Worm (Caenorhabditis elegans): ENCODE measurements around the gene ZC395.4.

The ZC395.4 gene

DNA sequence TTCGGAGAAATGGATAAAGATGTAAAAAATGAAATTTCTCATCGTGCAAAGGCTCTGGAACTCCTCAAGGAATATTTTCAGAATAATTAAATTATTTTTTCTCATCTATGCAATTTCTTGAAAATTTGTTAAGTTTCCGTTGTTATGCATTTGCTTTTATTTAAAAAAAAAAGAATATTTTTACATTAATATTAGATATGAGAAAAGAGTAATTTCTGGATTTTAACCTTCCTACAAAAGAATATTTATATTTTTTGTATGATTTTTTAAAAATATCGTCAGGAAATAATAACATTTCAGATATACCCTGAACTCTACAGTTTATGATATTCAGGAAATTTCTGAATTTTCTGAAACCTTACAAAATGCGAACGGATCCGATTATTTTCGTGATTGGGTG is 5.1 kb upstream of the ZC395.4 start, which contains the start of gene gro-1:
Gene gro-1, plus strand, starts transcription at position 301 of the 400 bp plus-strand sequence.
- no peak for TF ChIP-seq ztf-22 (GFP tag; optimal IDR thresholded peaks at IDR 0.05)
- TF ChIP-seq ccch-3 (GFP tag; optimal IDR thresholded peaks at IDR 0.05): no peak
- no peak for TF ChIP-seq F57A8.1 (GFP tag; optimal IDR thresholded peaks at IDR 0.05)
- no peak for TF ChIP-seq B0019.2 (GFP tag; conservative IDR thresholded peaks at IDR 0.05)
- TF ChIP-seq madf-6 (GFP tag; IDR thresholded peaks at IDR 0.05): no peak
- TF ChIP-seq mel-28 (tag; optimal IDR thresholded peaks at IDR 0.05; ENCODE audit: borderline replicate concordance): no peak
- TF ChIP-seq efl-1 (GFP tag; optimal IDR thresholded peaks at IDR 0.05): no peak
- TF ChIP-seq ekl-4 (GFP tag; IDR thresholded peaks at IDR 0.05): no peak
- no peak for TF ChIP-seq snpc-1.1 (tag; optimal IDR thresholded peaks at IDR 0.05; ENCODE audit: insufficient read depth)
- no peak for TF ChIP-seq T26A5.8 (tag; optimal IDR thresholded peaks at IDR 0.05)
- no peak for TF ChIP-seq hsf-1 (GFP tag; IDR thresholded peaks at IDR 0.05)

- TF ChIP-seq lin-35 (GFP tag; optimal IDR thresholded peaks at IDR 0.05) (peak in 1 of 3 experiments; percentile 31), B0261.1 (tag; optimal IDR thresholded peaks at IDR 0.05) (no peak), sea-2 (GFP tag; IDR thresholded peaks at IDR 0.05) (no peak), rpc-1 (optimal IDR thresholded peaks at IDR 0.05) (no peak), rpc-1 (tag; optimal IDR thresholded peaks at IDR 0.05) (peak; percentile 45), ceh-27 (GFP tag; optimal IDR thresholded peaks at IDR 0.05) (peak; percentile 17), nhr-80 (tag; optimal IDR thresholded peaks at IDR 0.05) (peak; percentile 17), snpc-3.4 (tag; optimal IDR thresholded peaks at IDR 0.05) (no peak), hrde-1 (tag; optimal IDR thresholded peaks at IDR 0.05; ENCODE audit: borderline replicate concordance) (no peak), him-1 (tag; optimal IDR thresholded peaks at IDR 0.05) (peak; percentile 4)
Observed at ce11 chrIII:5267217-5267906, 2.6 kb upstream of the ZC395.4 start, which contains the start of gene ZC395.5. TSS of gene ZC395.5 (plus strand) at chrIII:5267848.

DNA sequence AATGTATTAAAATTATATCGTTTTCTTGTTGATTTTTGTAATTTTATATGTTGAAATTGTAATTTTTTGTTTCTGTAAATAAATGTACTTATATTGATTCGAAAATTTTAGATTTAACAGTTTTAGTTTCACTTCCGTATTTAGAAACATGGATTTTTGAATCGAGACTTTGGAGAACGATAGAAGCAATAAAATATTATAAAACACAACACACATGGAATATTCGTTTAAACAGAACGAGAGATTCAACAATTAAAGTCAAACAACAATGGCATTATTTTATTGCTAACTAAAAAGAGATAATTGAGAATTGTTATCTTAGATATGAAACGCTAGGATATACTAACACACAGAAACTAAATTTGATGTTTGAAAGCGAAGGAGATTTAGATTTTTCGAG is 1.4 kb upstream of the ZC395.4 start:
- TF ChIP-seq gei-17 (GFP tag; optimal IDR thresholded peaks at IDR 0.05): no peak
- no peak for TF ChIP-seq snpc-4 (GFP tag; optimal IDR thresholded peaks at IDR 0.05)
- TF ChIP-seq snpc-4 (tag; optimal IDR thresholded peaks at IDR 0.05): no peak
- TF ChIP-seq F49E8.2 (tag; optimal IDR thresholded peaks at IDR 0.05; ENCODE audit: insufficient read depth): no peak
- TF ChIP-seq snpc-3.4 (tag; optimal IDR thresholded peaks at IDR 0.05): no peak
- 0 out of 2 replicates have a peak, but pooled peaks have one; percentile 0 for TF ChIP-seq ztf-28 (GFP tag; IDR thresholded peaks at IDR 0.05)
- TF ChIP-seq rec-8 (tag; optimal IDR thresholded peaks at IDR 0.05): no peak
- TF ChIP-seq B0261.1 (tag; optimal IDR thresholded peaks at IDR 0.05): no peak
- no peak for TF ChIP-seq B0336.3 (GFP tag; IDR thresholded peaks at IDR 0.05)
- TF ChIP-seq bed-1 (GFP tag; IDR thresholded peaks at IDR 0.05): no peak
- no peak for TF ChIP-seq lag-1 (GFP tag; IDR thresholded peaks at IDR 0.05)
- no peak for TF ChIP-seq attf-5 (GFP tag; optimal IDR thresholded peaks at IDR 0.05)
- TF ChIP-seq lin-35 (GFP tag; optimal IDR thresholded peaks at IDR 0.05): peak in 1 of 3 experiments; percentile 13
- no peak for TF ChIP-seq nfya-2 (GFP tag; IDR thresholded peaks at IDR 0.05)
- peak in 1 of 2 experiments; percentile 19 for TF ChIP-seq let-607 (tag; optimal IDR thresholded peaks at IDR 0.05)
- TF ChIP-seq unc-62 (GFP tag; optimal IDR thresholded peaks at IDR 0.05): no peak
- TF ChIP-seq ceh-91 (GFP tag; IDR thresholded peaks at IDR 0.05): no peak
- no peak for TF ChIP-seq T26A5.8 (tag; optimal IDR thresholded peaks at IDR 0.05)
- TF ChIP-seq atf-7 (tag; optimal IDR thresholded peaks at IDR 0.05): no peak
- TF ChIP-seq akir-1 (GFP tag; optimal IDR thresholded peaks at IDR 0.05): no peak
